Worm (Caenorhabditis elegans): ENCODE results near the gene lipl-3.

Gene lipl-3

DNA sequence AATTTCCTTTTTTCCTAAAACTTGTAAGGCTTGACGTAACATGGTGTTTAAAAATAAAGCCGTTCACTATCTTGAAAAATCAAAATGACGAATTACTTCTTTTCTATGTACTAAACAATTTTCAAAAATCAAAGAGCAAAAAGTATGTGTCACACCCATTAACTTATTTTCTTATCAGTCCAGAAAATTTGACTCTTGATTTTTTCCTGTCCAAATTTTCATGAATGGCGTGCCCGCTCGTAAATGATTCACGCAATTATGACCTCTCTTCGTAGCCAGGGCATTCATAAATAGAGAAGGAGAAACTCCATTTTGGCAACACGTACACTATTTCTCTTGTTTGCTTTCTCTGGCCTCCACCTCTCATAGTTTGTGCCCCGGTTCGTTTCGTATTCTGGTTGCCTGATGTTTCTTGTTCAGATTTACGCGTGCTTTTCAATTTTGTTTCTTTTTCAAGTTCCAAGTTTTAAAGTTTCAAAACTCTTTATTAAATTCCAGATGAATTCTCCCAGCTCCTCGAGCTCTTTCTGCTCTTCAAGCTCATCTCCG, 46.3 kb downstream of the lipl-3 start, which contains the start of gene nhr-55:
TSS of gene nhr-55 (plus strand) at position 499 of the 549 bp plus-strand sequence.
- no peak for TF ChIP-seq ztf-11 (tag; optimal IDR thresholded peaks at IDR 0.05)
- TF ChIP-seq M03D4.4 (tag; optimal IDR thresholded peaks at IDR 0.05) = no peak
- TF ChIP-seq nhr-12 (tag; optimal IDR thresholded peaks at IDR 0.05) = no peak
- no peak for TF ChIP-seq elt-3 (tag; optimal IDR thresholded peaks at IDR 0.05)
- no peak for TF ChIP-seq mls-2 (tag; optimal IDR thresholded peaks at IDR 0.05)
- TF ChIP-seq snpc-4 (tag; optimal IDR thresholded peaks at IDR 0.05) = no peak
- TF ChIP-seq pha-4 (tag; optimal IDR thresholded peaks at IDR 0.05) = no peak
- no peak for TF ChIP-seq flh-1 (GFP tag; optimal IDR thresholded peaks at IDR 0.05)
- no peak for TF ChIP-seq sem-2 (GFP tag; optimal IDR thresholded peaks at IDR 0.05)
- TF ChIP-seq lin-32 (GFP tag; optimal IDR thresholded peaks at IDR 0.05) = no peak
- no peak for TF ChIP-seq mab-5 (tag; optimal IDR thresholded peaks at IDR 0.05)
- no peak for TF ChIP-seq zip-8 (tag; optimal IDR thresholded peaks at IDR 0.05)
- TF ChIP-seq cnd-1 (tag; optimal IDR thresholded peaks at IDR 0.05) = no peak
- no peak for TF ChIP-seq nhr-28 (tag; optimal IDR thresholded peaks at IDR 0.05)
- no peak for TF ChIP-seq ham-2 (GFP tag; optimal IDR thresholded peaks at IDR 0.05)
- TF ChIP-seq lsy-2 (tag; optimal IDR thresholded peaks at IDR 0.05) = no peak
- TF ChIP-seq ceh-83 (GFP tag; optimal IDR thresholded peaks at IDR 0.05) = no peak
- no peak for TF ChIP-seq bed-3 (GFP tag; optimal IDR thresholded peaks at IDR 0.05)
- no peak for TF ChIP-seq lin-13 (tag; optimal IDR thresholded peaks at IDR 0.05)
- TF ChIP-seq ces-1 (GFP tag; optimal IDR thresholded peaks at IDR 0.05) = no peak

DNA sequence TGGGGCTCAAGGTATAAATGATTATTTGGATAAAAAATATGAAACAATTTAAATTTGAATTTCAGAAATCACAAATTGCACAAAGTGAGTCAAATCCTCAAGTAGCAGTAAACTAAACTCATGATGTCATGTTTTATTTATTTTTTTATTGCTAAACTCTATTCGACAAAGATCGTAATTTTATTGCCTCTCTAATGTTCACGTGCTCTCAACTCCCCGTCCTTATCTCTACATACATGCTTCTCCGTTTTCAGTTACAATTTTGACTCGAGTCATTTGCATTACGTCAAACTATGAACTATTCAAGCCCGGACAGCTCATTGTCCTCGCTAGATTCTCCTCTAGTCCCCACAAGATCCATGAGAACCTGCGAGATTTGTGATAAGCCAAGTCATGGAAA, 49.5 kb downstream of the lipl-3 start, which contains the start of gene nhr-99:
TSS of gene nhr-99 (plus strand) at position 263 of the 400 bp plus-strand sequence.
- TF ChIP-seq pha-4 (tag; optimal IDR thresholded peaks at IDR 0.05) (no peak), nhr-12 (tag; optimal IDR thresholded peaks at IDR 0.05) (no peak), ces-1 (GFP tag; optimal IDR thresholded peaks at IDR 0.05) (no peak), lin-32 (GFP tag; optimal IDR thresholded peaks at IDR 0.05) (no peak), lsy-2 (tag; optimal IDR thresholded peaks at IDR 0.05) (no peak), ceh-83 (GFP tag; optimal IDR thresholded peaks at IDR 0.05) (no peak), drap-1 (GFP tag; optimal IDR thresholded peaks at IDR 0.05) (no peak), sem-2 (GFP tag; optimal IDR thresholded peaks at IDR 0.05) (no peak), snpc-4 (tag; optimal IDR thresholded peaks at IDR 0.05) (no peak), cnd-1 (tag; optimal IDR thresholded peaks at IDR 0.05) (no peak), nhr-237 (tag; optimal IDR thresholded peaks at IDR 0.05) (no peak), mab-5 (tag; optimal IDR thresholded peaks at IDR 0.05) (no peak)

- TF ChIP-seq nhr-28 (tag; optimal IDR thresholded peaks at IDR 0.05) = no peak
- no peak for TF ChIP-seq hlh-1 (tag; optimal IDR thresholded peaks at IDR 0.05)
- TF ChIP-seq unc-62 (GFP tag; optimal IDR thresholded peaks at IDR 0.05) = no peak
- no peak for TF ChIP-seq lin-13 (tag; optimal IDR thresholded peaks at IDR 0.05)
- TF ChIP-seq mab-5 (tag; optimal IDR thresholded peaks at IDR 0.05) = no peak
- no peak for TF ChIP-seq nhr-12 (tag; optimal IDR thresholded peaks at IDR 0.05)
- no peak for TF ChIP-seq drap-1 (GFP tag; optimal IDR thresholded peaks at IDR 0.05)
- no peak for TF ChIP-seq ces-1 (GFP tag; optimal IDR thresholded peaks at IDR 0.05)
- TF ChIP-seq lsy-2 (tag; optimal IDR thresholded peaks at IDR 0.05) = no peak
- no peak for TF ChIP-seq sptf-1 (tag; optimal IDR thresholded peaks at IDR 0.05)
- no peak for TF ChIP-seq bed-3 (GFP tag; optimal IDR thresholded peaks at IDR 0.05)
Observed at ce11 chrV:472589-472988, 51.4 kb downstream of the lipl-3 start, which contains the start of gene srt-31. Gene srt-31 (plus strand): TSS chrV:472889.

Measured in whole organism, mixed stage, embryonic.